Worm (Caenorhabditis elegans): ENCODE results near the gene odr-10.

- TF ChIP-seq ama-1 (optimal IDR thresholded peaks at IDR 0.05) (no peak), nhr-232 (tag; optimal IDR thresholded peaks at IDR 0.05) (no peak), pha-4 (tag; optimal IDR thresholded peaks at IDR 0.05) (no peak), C08G9.2 (tag; optimal IDR thresholded peaks at IDR 0.05) (no peak)
Observed at ce11 chrX:6867707-6868106, 2.0 kb upstream of the odr-10 start.

Measured in whole organism, late embryonic.